Worm (Caenorhabditis elegans) whole organism, L1 larva: Measurements from ENCODE around the gene srj-23.

Experiments used
- C04F5.9 ChIP-seq: sonication (generic microtip); optimal IDR thresholded peaks from 2 replicates; lab custom pipeline; 2016; ENCODE audit warnings: missing genetic modification characterization, missing compliant biosample characterization
- C16A3.4 ChIP-seq: fragments of 150-350 bp; optimal IDR thresholded peaks from 2 replicates; lab custom pipeline; 2014; ENCODE audit warnings: missing biosample characterization, missing genetic modification characterization
- F16B12.6 ChIP-seq: fragments of 150-350 bp; optimal IDR thresholded peaks from 2 replicates; lab custom pipeline; 2014; ENCODE audit warnings: missing biosample characterization, missing genetic modification characterization
- Y116A8C.19 ChIP-seq: sonication (generic microtip); optimal IDR thresholded peaks from 2 replicates; lab custom pipeline; 2016; ENCODE audit warnings: missing compliant biosample characterization, missing genetic modification characterization, borderline replicate concordance
- aha-1 ChIP-seq: fragments of 150-350 bp; optimal IDR thresholded peaks from 2 replicates; lab custom pipeline; 2014; ENCODE audit warnings: missing biosample characterization, missing genetic modification characterization
- ceh-63 ChIP-seq: fragments of 200-800 bp; sonication (Bioruptor generic); optimal IDR thresholded peaks from 2 replicates; lab custom pipeline; 2018; ENCODE audit warnings: mild to moderate bottlenecking, missing genetic modification characterization, missing compliant biosample characterization
- ceh-82 ChIP-seq, 3 experiments: fragments of 150-350 bp in 1 of 3; sonication (generic microtip) in 2 of 3; optimal IDR thresholded peaks; 2 replicates each; lab custom pipeline; 2014 to 2017; ENCODE audit warnings: missing biosample characterization in 3 of 3, missing genetic modification characterization in 3 of 3
- ceh-88 ChIP-seq: fragments of 200-800 bp; sonication (Bioruptor generic); IDR thresholded peaks from 2 replicates; pipeline ENCODE4 v1.3.6; 2022; ENCODE audit warnings: missing genetic modification characterization, missing compliant biosample characterization
- dpl-1 ChIP-seq, 3 experiments: fragments of 150-350 bp in 2 of 3; sonication (generic microtip) in 1 of 3; optimal IDR thresholded peaks; 2 replicates each; lab custom pipeline; 2014 to 2017; ENCODE audit warnings: missing biosample characterization in 3 of 3, missing genetic modification characterization in 3 of 3, missing genetic modification reagents in 3 of 3
- efl-1 ChIP-seq, 4 experiments: fragments of 150-350 bp; optimal IDR thresholded peaks in 3 of 4; peaks in 1 of 4; 1 replicate in 1 of 4; 2 replicates in 3 of 4; lab custom pipeline; 2014; ENCODE audit warnings: missing biosample characterization in 2 of 4, missing genetic modification characterization in 2 of 4, missing genetic modification reagents in 2 of 4
- efl-3 ChIP-seq: fragments of 200-800 bp; sonication (Bioruptor generic); optimal IDR thresholded peaks from 2 replicates; lab custom pipeline; 2018; ENCODE audit warnings: mild to moderate bottlenecking, missing genetic modification characterization, missing compliant biosample characterization
- elt-3 ChIP-seq, 6 experiments: fragments of 150-350 bp in 1 of 6; sonication (generic microtip); optimal IDR thresholded peaks; 2 replicates each; lab custom pipeline; 2017 to 2018; ENCODE audit warnings: missing biosample characterization in 6 of 6, missing genetic modification characterization in 6 of 6, inconsistent platforms in 1 of 6
- fkh-4 ChIP-seq: sonication (generic microtip); optimal IDR thresholded peaks from 2 replicates; lab custom pipeline; 2016; ENCODE audit warnings: missing compliant biosample characterization, missing genetic modification characterization, borderline replicate concordance
- fkh-8 ChIP-seq: sonication (generic microtip); optimal IDR thresholded peaks from 2 replicates; lab custom pipeline; 2016; ENCODE audit warnings: mild to moderate bottlenecking, missing genetic modification characterization, missing compliant biosample characterization
- hpl-2 ChIP-seq: fragments of 150-350 bp; optimal IDR thresholded peaks from 2 replicates; lab custom pipeline; 2014; ENCODE audit warnings: missing biosample characterization, missing genetic modification reagents, missing genetic modification characterization
- irx-1 ChIP-seq: sonication (generic microtip); optimal IDR thresholded peaks from 2 replicates; lab custom pipeline; 2016; ENCODE audit warnings: missing genetic modification characterization, missing compliant biosample characterization
- isw-1 ChIP-seq: fragments of 200-800 bp; sonication (Bioruptor generic); IDR thresholded peaks from 2 replicates; pipeline ENCODE4 v1.3.6; 2022; ENCODE audit warnings: missing genetic modification characterization, missing compliant biosample characterization
- jun-1 ChIP-seq: fragments of 150-350 bp; optimal IDR thresholded peaks from 2 replicates; lab custom pipeline; 2014; ENCODE audit warnings: missing biosample characterization, missing genetic modification reagents, missing genetic modification characterization
- lin-13 ChIP-seq: fragments of 150-350 bp; optimal IDR thresholded peaks from 2 replicates; lab custom pipeline; 2014; ENCODE audit warnings: missing biosample characterization, missing genetic modification reagents, missing genetic modification characterization
- lin-14 ChIP-seq: fragments of 200-800 bp; sonication (Bioruptor generic); optimal IDR thresholded peaks from 2 replicates; lab custom pipeline; 2018; ENCODE audit warnings: mild to moderate bottlenecking, missing genetic modification characterization, moderate library complexity, missing compliant biosample characterization
- lin-35 ChIP-seq, 2 experiments: fragments of 150-350 bp; optimal IDR thresholded peaks; 2 replicates each; lab custom pipeline; 2014; ENCODE audit warnings: missing biosample characterization in 2 of 2, missing genetic modification characterization in 2 of 2, missing genetic modification reagents in 2 of 2
- lin-39 ChIP-seq: fragments of 150-350 bp; optimal IDR thresholded peaks from 2 replicates; lab custom pipeline; 2014; ENCODE audit warnings: missing biosample characterization, missing genetic modification reagents, missing genetic modification characterization
- lir-3 ChIP-seq: sonication (generic microtip); optimal IDR thresholded peaks from 2 replicates; lab custom pipeline; 2016; ENCODE audit warnings: mild to moderate bottlenecking, missing genetic modification characterization, moderate library complexity, missing compliant biosample characterization; ENCODE audit not compliant: poor library complexity
- lsy-2 ChIP-seq, 2 experiments: fragments of 150-350 bp; optimal IDR thresholded peaks; 2 replicates each; lab custom pipeline; 2014; ENCODE audit warnings: missing biosample characterization in 2 of 2, missing genetic modification characterization in 2 of 2
- mep-1 ChIP-seq: fragments of 150-350 bp; optimal IDR thresholded peaks from 2 replicates; lab custom pipeline; 2014; ENCODE audit warnings: missing biosample characterization, missing genetic modification characterization
- nhr-19 ChIP-seq: fragments of 200-800 bp; sonication (Bioruptor generic); conservative IDR thresholded peaks from 2 replicates; pipeline ENCODE4 v1.3.6; 2022; ENCODE audit warnings: missing genetic modification characterization, missing compliant biosample characterization
- nhr-20 ChIP-seq: sonication (generic microtip); optimal IDR thresholded peaks from 2 replicates; lab custom pipeline; 2016; ENCODE audit warnings: mild to moderate bottlenecking, missing genetic modification characterization, missing compliant biosample characterization
- nhr-237 ChIP-seq: fragments of 150-350 bp; optimal IDR thresholded peaks from 2 replicates; lab custom pipeline; 2014; ENCODE audit warnings: missing biosample characterization, missing genetic modification characterization
- nhr-28 ChIP-seq: fragments of 150-350 bp; optimal IDR thresholded peaks from 2 replicates; lab custom pipeline; 2014; ENCODE audit warnings: missing biosample characterization, missing genetic modification characterization
- nhr-71 ChIP-seq: sonication (generic microtip); optimal IDR thresholded peaks from 2 replicates; lab custom pipeline; 2016; ENCODE audit warnings: mild to moderate bottlenecking, missing genetic modification characterization, moderate library complexity, missing compliant biosample characterization
- nhr-76 ChIP-seq: sonication (generic microtip); optimal IDR thresholded peaks from 2 replicates; lab custom pipeline; 2017; ENCODE audit warnings: missing biosample characterization, missing genetic modification characterization
- nhr-77 ChIP-seq: fragments of 150-350 bp; optimal IDR thresholded peaks from 2 replicates; lab custom pipeline; 2014; ENCODE audit warnings: missing biosample characterization, missing genetic modification characterization
- nhr-85 ChIP-seq: sonication (generic microtip); peaks from one replicate; lab custom pipeline; 2016; ENCODE audit warnings: missing genetic modification characterization, inconsistent platforms, missing compliant biosample characterization
- nhr-90 ChIP-seq: sonication (generic microtip); optimal IDR thresholded peaks from 2 replicates; lab custom pipeline; 2016; ENCODE audit warnings: mild to moderate bottlenecking, missing genetic modification characterization, missing compliant biosample characterization; ENCODE audit not compliant: poor library complexity
- pag-3 ChIP-seq: sonication (generic microtip); optimal IDR thresholded peaks from 2 replicates; lab custom pipeline; 2017; ENCODE audit warnings: missing genetic modification characterization, mild to moderate bottlenecking, missing compliant biosample characterization, antibody characterized with exemption, borderline replicate concordance; ENCODE audit not compliant: insufficient read depth
- skn-1 ChIP-seq: fragments of 150-350 bp; optimal IDR thresholded peaks from 2 replicates; lab custom pipeline; 2014; ENCODE audit warnings: missing biosample characterization, missing genetic modification characterization
- snu-23 ChIP-seq: sonication (generic microtip); optimal IDR thresholded peaks from 2 replicates; lab custom pipeline; 2016; ENCODE audit warnings: missing genetic modification characterization, missing compliant biosample characterization
- sup-37 ChIP-seq: fragments of 200-800 bp; sonication (Bioruptor generic); optimal IDR thresholded peaks from 2 replicates; lab custom pipeline; 2018; ENCODE audit warnings: mild to moderate bottlenecking, missing genetic modification characterization, missing compliant biosample characterization
- tbx-2 ChIP-seq: sonication (generic microtip); optimal IDR thresholded peaks from 2 replicates; lab custom pipeline; 2016; ENCODE audit warnings: missing genetic modification characterization, missing compliant biosample characterization
- tlp-1 ChIP-seq: fragments of 150-350 bp; optimal IDR thresholded peaks from 2 replicates; lab custom pipeline; 2014; ENCODE audit warnings: missing biosample characterization, missing genetic modification characterization
- unc-130 ChIP-seq: fragments of 150-350 bp; optimal IDR thresholded peaks from 2 replicates; lab custom pipeline; 2017; ENCODE audit warnings: missing biosample characterization, missing genetic modification characterization, inconsistent platforms
- unc-30 ChIP-seq: sonication (generic microtip); optimal IDR thresholded peaks from 2 replicates; lab custom pipeline; 2017; ENCODE audit warnings: missing biosample characterization, missing genetic modification characterization
- unc-86 ChIP-seq: sonication (generic microtip); optimal IDR thresholded peaks from 2 replicates; lab custom pipeline; 2016; ENCODE audit warnings: missing genetic modification characterization, missing compliant biosample characterization
- xbp-1 ChIP-seq: sonication (generic microtip); optimal IDR thresholded peaks from 2 replicates; lab custom pipeline; 2016; ENCODE audit warnings: missing genetic modification characterization, missing compliant biosample characterization
- zag-1 ChIP-seq: fragments of 150-350 bp; optimal IDR thresholded peaks from 2 replicates; lab custom pipeline; 2014; ENCODE audit warnings: missing biosample characterization, missing genetic modification characterization
- zip-4 ChIP-seq: fragments of 200-800 bp; sonication (Bioruptor generic); optimal IDR thresholded peaks from 2 replicates; lab custom pipeline; 2018; ENCODE audit warnings: mild to moderate bottlenecking, missing genetic modification characterization, moderate library complexity, missing compliant biosample characterization
- ztf-11 ChIP-seq, 2 experiments: sonication (generic microtip); optimal IDR thresholded peaks; 2 replicates each; lab custom pipeline; 2016 to 2017; ENCODE audit warnings: missing genetic modification characterization in 2 of 2, missing biosample characterization in 1 of 2, missing compliant biosample characterization in 1 of 2

Gene srj-23

ce11 chrV:1468905-1469304 is 17.5 kb downstream of the srj-23 start:
- TF ChIP-seq zag-1 (no peak), tbx-2 (tag; lab: Kevin White, UChicago) (no peak)

DNA sequence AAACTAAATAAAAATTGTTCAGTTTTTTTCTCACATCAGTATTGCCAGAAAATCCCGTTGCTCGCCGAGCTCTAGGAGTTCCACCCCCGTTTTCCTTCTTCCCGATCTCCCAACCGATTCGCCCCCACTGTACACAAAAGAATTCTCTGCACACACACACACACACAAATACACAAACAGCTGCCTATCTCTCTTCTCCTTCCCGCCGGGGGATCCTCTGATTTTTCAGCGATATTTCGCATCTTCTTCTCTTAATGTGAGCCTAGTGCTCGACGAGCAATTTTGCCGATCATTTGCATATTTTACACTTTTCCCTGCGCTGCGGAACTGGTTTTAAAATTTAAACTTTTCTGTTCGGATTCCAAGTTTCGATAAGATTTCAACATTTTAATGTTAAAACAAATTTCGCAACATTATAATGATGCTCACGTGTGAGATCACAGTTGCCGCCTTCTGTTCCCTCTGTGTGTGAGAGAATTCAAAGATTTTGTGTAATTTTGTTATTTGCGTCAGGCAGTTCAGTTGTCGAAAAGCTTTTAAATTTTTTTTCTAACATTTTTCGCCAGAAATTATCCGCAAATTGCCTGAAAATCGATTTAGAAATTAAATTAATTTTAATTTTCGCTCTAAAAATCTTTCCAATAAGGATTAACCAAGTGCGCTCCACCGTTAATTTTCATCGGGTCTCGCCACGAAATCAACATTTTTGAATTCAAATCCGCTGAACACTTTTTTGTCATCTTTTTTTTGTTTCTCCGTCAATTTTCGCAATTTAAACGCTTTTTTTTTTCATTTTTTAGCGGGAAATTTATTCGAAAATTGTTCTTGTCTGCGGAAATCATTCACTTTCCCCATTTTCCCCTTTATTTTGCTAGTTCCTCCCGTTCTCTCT is 19.9 kb downstream of the srj-23 start:
- TF ChIP-seq unc-30 (peak; percentile 50), tlp-1 (tag; lab: Kevin White, UChicago) (no peak), aha-1 (tag; lab: Kevin White, UChicago) (no peak), ceh-82 (tag; optimal IDR thresholded peaks at IDR 0.05; lab: Kevin White, UChicago) (peak in 2 of 3 experiments; percentile 36 to 86), elt-3 (tag; optimal IDR thresholded peaks at IDR 0.05; lab: Kevin White, UChicago) (peak in 2 of 6 experiments; percentile 41 to 53), lir-3 (tag; lab: Kevin White, UChicago) (no peak), nhr-76 (tag; lab: Kevin White, UChicago) (no peak), dpl-1 (GFP tag; optimal IDR thresholded peaks at IDR 0.05; lab: Kevin White, UChicago) (peak; percentile 89 to 94 (median 91)), skn-1 (peak; percentile 85), pag-3 (tag; lab: Kevin White, UChicago) (peak; percentile 53), nhr-19 (GFP tag; lab: Robert Waterston, UW) (peak; percentile 60), zag-1 (peak; percentile 22), snu-23 (GFP tag; lab: Kevin White, UChicago) (peak; percentile 79), C04F5.9 (tag; lab: Kevin White, UChicago) (no peak), lin-14 (GFP tag; lab: Kevin White, UChicago) (peak; percentile 89), fkh-8 (tag; lab: Kevin White, UChicago) (peak; percentile 82), lin-35 (GFP tag; optimal IDR thresholded peaks at IDR 0.05; lab: Kevin White, UChicago) (peak; percentile 94 to 95), nhr-28 (tag; lab: Kevin White, UChicago) (no peak), fkh-4 (tag; lab: Kevin White, UChicago) (no peak), tbx-2 (tag; lab: Kevin White, UChicago) (peak; percentile 69), nhr-71 (peak; percentile 80), nhr-85 (tag; lab: Kevin White, UChicago) (peak; percentile 83), hpl-2 (GFP tag; lab: Kevin White, UChicago) (peak; percentile 51), xbp-1 (tag; lab: Kevin White, UChicago) (peak; percentile 60), F16B12.6 (tag; lab: Kevin White, UChicago) (peak; percentile 25), sup-37 (GFP tag; lab: Kevin White, UChicago) (peak; percentile 23), nhr-90 (tag; lab: Kevin White, UChicago) (peak; percentile 42), nhr-77 (tag; lab: Kevin White, UChicago) (peak; percentile 30), ceh-63 (no peak), efl-1 (optimal IDR thresholded peaks at IDR 0.05; lab: Kevin White, UChicago) (peak; percentile 81 to 92), efl-1 (GFP tag; optimal IDR thresholded peaks at IDR 0.05 in 1 of 2; lab: Kevin White, UChicago) (peak; percentile 90 to 99), ceh-88 (peak; percentile 43; the same call in 1 of the 2 replicates), unc-86 (tag; lab: Kevin White, UChicago) (peak; percentile 57), irx-1 (tag; lab: Kevin White, UChicago) (peak; percentile 30), jun-1 (tag; lab: Kevin White, UChicago) (peak; percentile 46), Y116A8C.19 (tag; lab: Kevin White, UChicago) (no peak), lsy-2 (tag; optimal IDR thresholded peaks at IDR 0.05; lab: Kevin White, UChicago) (peak; percentile 80 to 90), zip-4 (peak; percentile 21), mep-1 (tag; lab: Kevin White, UChicago) (peak; percentile 86), lin-13 (peak; percentile 84), isw-1 (GFP tag; lab: Robert Waterston, UW) (peak; percentile 64), C16A3.4 (tag; lab: Kevin White, UChicago) (peak; percentile 72), lin-39 (tag; lab: Kevin White, UChicago) (peak; percentile 12), unc-130 (tag; lab: Kevin White, UChicago) (peak; percentile 43), efl-3 (GFP tag; lab: Kevin White, UChicago) (no peak), nhr-237 (tag; lab: Kevin White, UChicago) (no peak), nhr-20 (tag; lab: Kevin White, UChicago) (peak; percentile 76), ztf-11 (tag; optimal IDR thresholded peaks at IDR 0.05; lab: Kevin White, UChicago) (peak in 1 of 2 experiments; percentile 20)
